Fruit fly (Drosophila melanogaster) whole organism, prepupa: ENCODE measurements around the gene Kap3.

Experiments
- Blimp-1 ChIP-seq: fragments of 200-800 bp; sonication (Bioruptor generic); optimal IDR thresholded peaks from 3 replicates; lab custom pipeline; 2017; ENCODE audit warnings: missing biosample characterization, missing genetic modification characterization, mild to moderate bottlenecking, moderate library complexity, missing genetic modification reagents
- CG11294 ChIP-seq: fragments of 200-800 bp; sonication (Bioruptor generic); IDR thresholded peaks from 2 replicates; pipeline ENCODE4 v1.3.6; 2022; ENCODE audit warnings: missing biosample characterization, missing genetic modification characterization
- CG3919 ChIP-seq: fragments of 200-800 bp; sonication (Bioruptor generic); optimal IDR thresholded peaks from 3 replicates; lab custom pipeline; 2016; ENCODE audit warnings: missing biosample characterization, missing genetic modification characterization
- CG6276 ChIP-seq: fragments of 200-800 bp; sonication (Bioruptor generic); optimal IDR thresholded peaks from 2 replicates; lab custom pipeline; 2017; ENCODE audit warnings: missing biosample characterization, mild to moderate bottlenecking, missing genetic modification characterization
- CG6854 ChIP-seq: fragments of 200-800 bp; sonication (Bioruptor generic); optimal IDR thresholded peaks from 2 replicates; lab custom pipeline; 2017; ENCODE audit warnings: missing biosample characterization, mild to moderate bottlenecking, missing genetic modification characterization
- Eip78C ChIP-seq: fragments of 200-800 bp; sonication (Bioruptor generic); peaks from one replicate; lab custom pipeline; 2016; ENCODE audit warnings: missing biosample characterization, missing genetic modification characterization
- Hr39 ChIP-seq: fragments of 200-800 bp; sonication (Bioruptor generic); optimal IDR thresholded peaks from 2 replicates; lab custom pipeline; 2016; ENCODE audit warnings: missing biosample characterization, missing genetic modification characterization
- OdsH ChIP-seq: fragments of 200-800 bp; sonication (Bioruptor generic); optimal IDR thresholded peaks from 3 replicates; lab custom pipeline; 2016; ENCODE audit warnings: missing biosample characterization, missing genetic modification characterization
- svp ChIP-seq: fragments of 200-800 bp; sonication (Bioruptor generic); peaks from one replicate; lab custom pipeline; 2016; ENCODE audit warnings: missing biosample characterization, missing genetic modification characterization

- peak; percentile 0 for TF ChIP-seq OdsH (GFP tag; lab: Kevin White, UChicago)
- TF ChIP-seq CG11294 (GFP tag; lab: Robert Waterston, UW): no peak
- TF ChIP-seq Blimp-1 (GFP tag; lab: Kevin White, UChicago): no peak
- TF ChIP-seq CG6276 (GFP tag; lab: Kevin White, UChicago): no peak
- peak; percentile 60 for TF ChIP-seq Eip78C
- no peak for TF ChIP-seq CG3919 (GFP tag; lab: Kevin White, UChicago)
- no peak for TF ChIP-seq Hr39 (GFP tag; lab: Kevin White, UChicago)
- no peak for TF ChIP-seq CG6854 (GFP tag; lab: Kevin White, UChicago)
- TF ChIP-seq svp: peak; percentile 33
Observed at dm6 chrX:11325175-11325768, 14.6 kb downstream of the Kap3 start, which contains the start of gene Gapvd1.
